Fruit fly (Drosophila melanogaster): ENCODE results near the gene Sgs7.
A peak's percentile ranks its signal among the peaks of the same experiment; 100 is the strongest.

The Sgs7 gene

DNA sequence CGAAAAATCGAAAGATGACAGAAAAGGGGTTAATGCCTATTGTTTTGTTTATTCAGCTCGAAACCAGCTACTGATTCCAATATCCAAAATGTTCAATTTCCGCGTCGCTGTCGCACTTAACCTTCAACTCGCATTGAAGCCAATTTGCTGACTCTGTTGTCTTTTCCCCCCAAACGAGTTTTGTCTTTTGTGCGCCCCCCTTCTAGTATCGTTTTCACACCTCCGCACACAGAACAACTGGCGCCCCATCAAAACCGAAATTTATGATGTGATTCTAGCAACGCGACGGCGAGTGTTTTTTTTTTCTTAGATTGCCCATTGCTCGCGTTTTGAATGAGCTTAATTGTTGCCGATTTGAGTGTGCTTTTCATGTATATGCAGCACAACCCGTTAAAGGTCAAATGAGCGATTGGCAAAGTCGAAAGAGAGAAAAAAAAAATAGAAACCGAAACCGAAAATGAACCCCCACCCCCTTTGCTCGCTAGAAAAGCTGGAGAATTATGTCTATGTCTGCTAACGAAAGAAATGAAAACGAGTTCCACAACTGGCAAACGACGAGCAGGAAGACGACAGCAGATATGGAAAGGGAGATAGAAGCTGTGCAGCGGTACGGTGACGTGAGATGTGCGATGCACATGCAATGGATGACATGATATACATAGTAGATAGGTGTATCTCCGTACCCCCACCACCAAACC, 40.8 kb downstream of the Sgs7 start (continued):
- no peak for TF ChIP-seq Hr51 (GFP tag; optimal IDR thresholded peaks at IDR 0.05)
- TF ChIP-seq CG10543 (GFP tag; optimal IDR thresholded peaks at IDR 0.05) = peak; percentile 5
- no peak for TF ChIP-seq CG8290 (GFP tag; optimal IDR thresholded peaks at IDR 0.05)
- TF ChIP-seq CG8290 (tag; optimal IDR thresholded peaks at IDR 0.05) = peak in 1 of 2 experiments; percentile 64
- TF ChIP-seq ttk (GFP tag; IDR thresholded peaks at IDR 0.05) = no peak
- TF ChIP-seq h (optimal IDR thresholded peaks at IDR 0.05) = no peak
- TF ChIP-seq row (GFP tag; IDR thresholded peaks at IDR 0.05) = no peak
- TF ChIP-seq CG15269 (tag; optimal IDR thresholded peaks at IDR 0.05) = peak; percentile 6
- peak; percentile 52 for TF ChIP-seq crol (GFP tag; IDR thresholded peaks at IDR 0.05)
- peak; percentile 55; the same call in 2 of the 3 replicates for TF ChIP-seq CG11456 (GFP tag; IDR thresholded peaks at IDR 0.05)
- TF ChIP-seq cg (GFP tag; optimal IDR thresholded peaks at IDR 0.05) = no peak
- TF ChIP-seq CHES-1-like (GFP tag; optimal IDR thresholded peaks at IDR 0.05) = no peak
- 0 out of 3 replicates have a peak, but pooled peaks have one; percentile 20 for TF ChIP-seq CG17361 (GFP tag; IDR thresholded peaks at IDR 0.05)
- TF ChIP-seq ERR (GFP tag; optimal IDR thresholded peaks at IDR 0.05) = peak; percentile 30
- TF ChIP-seq lab (GFP tag; optimal IDR thresholded peaks at IDR 0.05) = peak; percentile 57
- TF ChIP-seq Ptx1 (GFP tag; IDR thresholded peaks at IDR 0.05) = peak; percentile 18; the same call in 1 of the 2 replicates
- TF ChIP-seq CG12104 (GFP tag; optimal IDR thresholded peaks at IDR 0.05) = no peak
- TF ChIP-seq sr (GFP tag; IDR thresholded peaks at IDR 0.05) = peak; percentile 72; the same call in 2 of the 3 replicates
- peak; percentile 48 for TF ChIP-seq Vsx1 (GFP tag; optimal IDR thresholded peaks at IDR 0.05)
- TF ChIP-seq CG12769 (tag; optimal IDR thresholded peaks at IDR 0.05) = peak; percentile 69
- no peak for TF ChIP-seq sc (optimal IDR thresholded peaks at IDR 0.05)
- TF ChIP-seq sc (GFP tag; optimal IDR thresholded peaks at IDR 0.05) = no peak
- peak; percentile 21; the same call in 1 of the 2 replicates for TF ChIP-seq Adf1 (GFP tag; IDR thresholded peaks at IDR 0.05)
- TF ChIP-seq Hmr (GFP tag; optimal IDR thresholded peaks at IDR 0.05) = peak; percentile 46
- TF ChIP-seq gro (GFP tag; optimal IDR thresholded peaks at IDR 0.05) = peak; percentile 68
- TF ChIP-seq sna (GFP tag; IDR thresholded peaks at IDR 0.05; ENCODE audit: partially characterized antibody) = no peak
- peak; percentile 21; the same call in 1 of the 2 replicates for TF ChIP-seq CG32532 (GFP tag; IDR thresholded peaks at IDR 0.05)
- TF ChIP-seq CG9932 (GFP tag; IDR thresholded peaks at IDR 0.05) = peak; percentile 29; the same call in 1 of the 2 replicates
- TF ChIP-seq mirr (GFP tag; optimal IDR thresholded peaks at IDR 0.05) = peak; percentile 68
- TF ChIP-seq unc-4 (GFP tag; IDR thresholded peaks at IDR 0.05; ENCODE audit: partially characterized antibody) = 0 out of 2 replicates have a peak, but pooled peaks have one; percentile 25
- TF ChIP-seq dysf (GFP tag; IDR thresholded peaks at IDR 0.05) = peak; percentile 12; the same call in 1 of the 3 replicates
- peak; percentile 37; the same call in 1 of the 3 replicates for TF ChIP-seq z (GFP tag; IDR thresholded peaks at IDR 0.05)
- peak; percentile 14 for TF ChIP-seq CG34376 (GFP tag; optimal IDR thresholded peaks at IDR 0.05)
- peak; percentile 44; the same call in 1 of the 2 replicates for TF ChIP-seq slbo (GFP tag; IDR thresholded peaks at IDR 0.05)
- peak; percentile 23 for TF ChIP-seq her (GFP tag; optimal IDR thresholded peaks at IDR 0.05)
- TF ChIP-seq E2f1 (GFP tag; IDR thresholded peaks at IDR 0.05) = peak; percentile 7; the same call in 1 of the 2 replicates
- TF ChIP-seq sd (tag; optimal IDR thresholded peaks at IDR 0.05) = peak; percentile 45
- TF ChIP-seq Fer1 (GFP tag; optimal IDR thresholded peaks at IDR 0.05) = peak; percentile 3

DNA sequence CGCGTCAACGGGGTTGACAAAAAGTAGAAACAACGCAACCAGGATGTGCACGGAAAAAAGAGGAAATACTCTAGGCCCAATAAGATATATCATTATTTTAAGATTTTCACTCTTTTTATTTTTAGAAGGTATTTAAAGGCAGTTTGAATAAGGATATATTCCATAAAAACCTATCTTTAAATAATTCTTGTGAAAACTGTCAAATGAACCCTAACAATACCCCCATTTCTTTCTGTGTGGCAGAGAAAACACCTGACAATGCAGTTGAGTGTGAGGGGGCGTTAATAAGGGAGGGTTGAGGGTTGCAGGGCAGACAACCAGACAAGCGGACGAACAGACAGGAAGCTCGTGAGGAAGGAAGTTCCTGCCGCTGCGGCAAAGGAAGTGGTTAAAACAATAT, 42.3 kb downstream of the Sgs7 start:
- TF ChIP-seq CG6854 (GFP tag; optimal IDR thresholded peaks at IDR 0.05) (no peak), Gug (GFP tag; IDR thresholded peaks at IDR 0.05) (0 out of 4 replicates have a peak, but pooled peaks have one; percentile 4), dmrt99B (tag; optimal IDR thresholded peaks at IDR 0.05) (peak; percentile 60), CG8290 (GFP tag; optimal IDR thresholded peaks at IDR 0.05) (no peak), CG8290 (tag; optimal IDR thresholded peaks at IDR 0.05) (no peak), lola (GFP tag; optimal IDR thresholded peaks at IDR 0.05) (peak in 1 of 3 experiments; percentile 74), CHES-1-like (GFP tag; optimal IDR thresholded peaks at IDR 0.05) (peak; percentile 4), CG4404 (GFP tag; IDR thresholded peaks at IDR 0.05) (0 out of 2 replicates have a peak, but pooled peaks have one; percentile 15), CG6254 (GFP tag; optimal IDR thresholded peaks at IDR 0.05) (peak; percentile 35), CG8924 (tag; optimal IDR thresholded peaks at IDR 0.05) (peak; percentile 44), CG17361 (GFP tag; IDR thresholded peaks at IDR 0.05) (peak; percentile 51; the same call in 1 of the 3 replicates), CG17829 (tag; optimal IDR thresholded peaks at IDR 0.05) (peak; percentile 55), PHDP (tag; optimal IDR thresholded peaks at IDR 0.05) (peak; percentile 36), tx (GFP tag; optimal IDR thresholded peaks at IDR 0.05) (no peak), pho (GFP tag; optimal IDR thresholded peaks at IDR 0.05) (no peak), CG17359 (tag; optimal IDR thresholded peaks at IDR 0.05) (peak; percentile 50)
